Worm (Caenorhabditis elegans): ENCODE data around the gene C54D10.3.

- no peak for TF ChIP-seq lin-39 (tag; optimal IDR thresholded peaks at IDR 0.05)
- no peak for TF ChIP-seq skn-1 (tag; optimal IDR thresholded peaks at IDR 0.05)
- TF ChIP-seq ama-1 (optimal IDR thresholded peaks at IDR 0.05): no peak
- TF ChIP-seq nhr-237 (tag; optimal IDR thresholded peaks at IDR 0.05): no peak
Observed at ce11 chrV:12455695-12456094, 37.3 kb downstream of the C54D10.3 start.
